Worm (Caenorhabditis elegans) whole organism, young adult: ENCODE data around the gene ZC53.22.

Experiments
- B0035.1 ChIP-seq: sonication (generic microtip); optimal IDR thresholded peaks from 2 replicates; lab custom pipeline; 2016; ENCODE audit warnings: missing genetic modification characterization, mild to moderate bottlenecking, missing compliant biosample characterization, missing genotype, missing genetic modification reagents
- B0261.1 ChIP-seq: sonication (generic microtip); optimal IDR thresholded peaks from 2 replicates; lab custom pipeline; 2016; ENCODE audit warnings: mild to moderate bottlenecking, missing genetic modification characterization, moderate library complexity, missing compliant biosample characterization
- D2030.7 ChIP-seq: fragments of 200-800 bp; sonication (Bioruptor generic); IDR thresholded peaks from 2 replicates; pipeline ENCODE4 v1.3.6; 2022; ENCODE audit warnings: missing genetic modification reagents, missing genetic modification characterization, missing compliant biosample characterization
- F22D6.2 ChIP-seq: sonication (generic microtip); optimal IDR thresholded peaks from 2 replicates; lab custom pipeline; 2016; ENCODE audit warnings: mild to moderate bottlenecking, missing genetic modification characterization, missing compliant biosample characterization
- F37B4.10 ChIP-seq: fragments of 200-800 bp; sonication (Bioruptor generic); IDR thresholded peaks from 2 replicates; pipeline ENCODE4 v1.3.6; 2022; ENCODE audit warnings: missing genetic modification characterization, missing compliant biosample characterization
- F49E8.2 ChIP-seq: sonication (generic microtip); optimal IDR thresholded peaks from 3 replicates; lab custom pipeline; 2017; ENCODE audit warnings: missing genetic modification characterization, mild to moderate bottlenecking, missing compliant biosample characterization, antibody characterized with exemption, moderate library complexity; ENCODE audit not compliant: insufficient read depth
- Y53G8AR.9 ChIP-seq: fragments of 200-800 bp; sonication (Bioruptor generic); conservative IDR thresholded peaks from 2 replicates; pipeline ENCODE4 v1.3.6; 2022; ENCODE audit warnings: missing genetic modification reagents, missing genetic modification characterization, missing compliant biosample characterization
- Y56A3A.18 ChIP-seq: fragments of 200-800 bp; sonication (Bioruptor generic); IDR thresholded peaks from 2 replicates; pipeline ENCODE4 v1.3.6; 2022; ENCODE audit warnings: missing genetic modification reagents, missing genetic modification characterization, missing compliant biosample characterization
- Y95B8A.8 ChIP-seq: fragments of 200-800 bp; sonication (Bioruptor generic); IDR thresholded peaks from 2 replicates; pipeline ENCODE4 v1.3.6; 2022; ENCODE audit warnings: missing genetic modification reagents, missing genetic modification characterization, missing compliant biosample characterization
- aptf-2 ChIP-seq: fragments of 200-800 bp; sonication (Bioruptor generic); conservative IDR thresholded peaks from 2 replicates; pipeline ENCODE4 v1.3.6; 2022; ENCODE audit warnings: missing genetic modification reagents, missing genetic modification characterization, missing compliant biosample characterization
- atf-7 ChIP-seq: sonication (generic microtip); optimal IDR thresholded peaks from 2 replicates; lab custom pipeline; 2017; ENCODE audit warnings: mild to moderate bottlenecking, missing genetic modification characterization, missing compliant biosample characterization
- athp-1 ChIP-seq: sonication (generic microtip); optimal IDR thresholded peaks from 2 replicates; lab custom pipeline; 2017; ENCODE audit warnings: mild to moderate bottlenecking, missing genetic modification characterization, missing compliant biosample characterization
- attf-3 ChIP-seq: fragments of 200-800 bp; sonication (Bioruptor generic); conservative IDR thresholded peaks from 2 replicates; pipeline ENCODE4 v1.3.6; 2022; ENCODE audit warnings: missing genetic modification reagents, missing genetic modification characterization, missing compliant biosample characterization
- attf-6 ChIP-seq: fragments of 200-800 bp; sonication (Bioruptor generic); IDR thresholded peaks from 2 replicates; pipeline ENCODE4 v1.3.6; 2022; ENCODE audit warnings: missing genetic modification reagents, missing genetic modification characterization, missing compliant biosample characterization
- cebp-2 ChIP-seq: fragments of 200-800 bp; sonication (Bioruptor generic); IDR thresholded peaks from 2 replicates; pipeline ENCODE4 v1.3.6; 2022; ENCODE audit warnings: missing genetic modification characterization, missing compliant biosample characterization
- ceh-27 ChIP-seq: fragments of 200-800 bp; sonication (Bioruptor generic); optimal IDR thresholded peaks from 2 replicates; lab custom pipeline; 2018; ENCODE audit warnings: mild to moderate bottlenecking, missing genetic modification characterization, moderate library complexity, missing compliant biosample characterization
- ceh-58 ChIP-seq: fragments of 200-800 bp; sonication (Bioruptor generic); IDR thresholded peaks from 2 replicates; pipeline ENCODE4 v1.3.6; 2022; ENCODE audit warnings: missing genetic modification characterization, missing compliant biosample characterization
- ceh-79 ChIP-seq: sonication (generic microtip); optimal IDR thresholded peaks from 2 replicates; lab custom pipeline; 2017; ENCODE audit warnings: mild to moderate bottlenecking, missing genetic modification characterization, missing compliant biosample characterization
- ceh-91 ChIP-seq: fragments of 200-800 bp; sonication (Bioruptor generic); IDR thresholded peaks from 2 replicates; pipeline ENCODE4 v1.3.6; 2022; ENCODE audit warnings: missing genetic modification reagents, missing genetic modification characterization, missing compliant biosample characterization
- ets-4 ChIP-seq: fragments of 200-800 bp; sonication (Bioruptor generic); optimal IDR thresholded peaks from 2 replicates; lab custom pipeline; 2018; ENCODE audit warnings: mild to moderate bottlenecking, missing genetic modification characterization, missing compliant biosample characterization
- hsf-1 ChIP-seq: fragments of 200-800 bp; sonication (Bioruptor generic); IDR thresholded peaks from 2 replicates; pipeline ENCODE4 v1.3.6; 2022; ENCODE audit warnings: missing genetic modification reagents, missing genetic modification characterization, missing compliant biosample characterization
- lin-35 ChIP-seq, 3 experiments: fragments of 150-350 bp in 2 of 3; sonication (generic microtip) in 1 of 3; optimal IDR thresholded peaks; 2 replicates each; lab custom pipeline; 2014 to 2018; ENCODE audit warnings: missing biosample characterization in 3 of 3, missing genetic modification characterization in 3 of 3, missing genetic modification reagents in 3 of 3
- lsy-27 ChIP-seq: sonication (generic microtip); optimal IDR thresholded peaks from 2 replicates; lab custom pipeline; 2017; ENCODE audit warnings: missing genetic modification characterization, mild to moderate bottlenecking, missing compliant biosample characterization, antibody characterized with exemption, missing genotype, borderline replicate concordance; ENCODE audit not compliant: insufficient read depth
- madf-10 ChIP-seq: sonication (generic microtip); optimal IDR thresholded peaks from 2 replicates; lab custom pipeline; 2016; ENCODE audit warnings: mild to moderate bottlenecking, missing genetic modification characterization, missing compliant biosample characterization
- madf-3 ChIP-seq: fragments of 200-800 bp; sonication (Bioruptor generic); IDR thresholded peaks from 2 replicates; pipeline ENCODE4 v1.3.6; 2022; ENCODE audit warnings: missing genetic modification reagents, missing genetic modification characterization, missing compliant biosample characterization
- mes-4 ChIP-seq: sonication (generic microtip); optimal IDR thresholded peaks from 2 replicates; lab custom pipeline; 2016; ENCODE audit warnings: missing genotype, missing genetic modification characterization, missing compliant biosample characterization
- nfya-1 ChIP-seq: sonication (generic microtip); optimal IDR thresholded peaks from 2 replicates; lab custom pipeline; 2017; ENCODE audit warnings: antibody characterized with exemption, missing compliant biosample characterization, missing genetic modification characterization, borderline replicate concordance; ENCODE audit not compliant: insufficient read depth
- nfyb-1 ChIP-seq: fragments of 200-800 bp; sonication (Bioruptor generic); IDR thresholded peaks from 2 replicates; pipeline ENCODE4 v1.3.6; 2022; ENCODE audit warnings: missing genetic modification reagents, missing genetic modification characterization, missing compliant biosample characterization
- nhr-179 ChIP-seq: sonication (generic microtip); optimal IDR thresholded peaks from 2 replicates; lab custom pipeline; 2016; ENCODE audit warnings: mild to moderate bottlenecking, missing genetic modification characterization, missing compliant biosample characterization
- nhr-80 ChIP-seq: sonication (generic microtip); optimal IDR thresholded peaks from 2 replicates; lab custom pipeline; 2016; ENCODE audit warnings: missing genetic modification characterization, missing compliant biosample characterization
- repo-1 ChIP-seq: sonication (generic microtip); optimal IDR thresholded peaks from 2 replicates; lab custom pipeline; 2017; ENCODE audit warnings: mild to moderate bottlenecking, missing genetic modification characterization, missing compliant biosample characterization
- rpc-1 ChIP-seq, 2 experiments: fragments of 150-350 bp in 1 of 2; sonication (generic microtip) in 1 of 2; optimal IDR thresholded peaks; 2 replicates each; lab custom pipeline; 2014 to 2018; ENCODE audit warnings: missing biosample characterization in 1 of 2, missing genetic modification characterization in 1 of 2, missing genetic modification reagents in 1 of 2, missing genotype in 1 of 2
- snpc-4 ChIP-seq, 5 experiments: fragments of 150-350 bp in 1 of 5; sonication (generic microtip) in 4 of 5; optimal IDR thresholded peaks; 2 replicates each; lab custom pipeline; 2014 to 2018; ENCODE audit warnings: missing genetic modification characterization in 5 of 5, missing biosample characterization in 3 of 5, antibody characterized with exemption in 2 of 5, mild to moderate bottlenecking in 2 of 5, missing compliant biosample characterization in 2 of 5, missing genotype in 2 of 5, moderate library complexity in 2 of 5, missing genetic modification reagents in 1 of 5
- tbp1 ChIP-seq: fragments of 200-800 bp; sonication (Bioruptor generic); optimal IDR thresholded peaks from 2 replicates; lab custom pipeline; 2018; ENCODE audit warnings: mild to moderate bottlenecking, missing genetic modification characterization, missing compliant biosample characterization
- xnd-1 ChIP-seq: sonication (generic microtip); optimal IDR thresholded peaks from 2 replicates; lab custom pipeline; 2016; ENCODE audit warnings: missing genotype, missing genetic modification reagents, missing genetic modification characterization, missing compliant biosample characterization
- ztf-22 ChIP-seq: fragments of 200-800 bp; sonication (Bioruptor generic); optimal IDR thresholded peaks from 2 replicates; lab custom pipeline; 2018; ENCODE audit warnings: mild to moderate bottlenecking, missing genetic modification characterization, moderate library complexity, missing compliant biosample characterization
- ztf-25 ChIP-seq: fragments of 200-800 bp; sonication (Bioruptor generic); IDR thresholded peaks from 2 replicates; pipeline ENCODE4 v1.3.6; 2022; ENCODE audit warnings: missing genetic modification reagents, missing genetic modification characterization, missing compliant biosample characterization
- ztf-26 ChIP-seq: sonication (generic microtip); optimal IDR thresholded peaks from 2 replicates; lab custom pipeline; 2017; ENCODE audit warnings: missing genetic modification characterization, missing compliant biosample characterization
- ztf-3 ChIP-seq: fragments of 200-800 bp; sonication (Bioruptor generic); optimal IDR thresholded peaks from 2 replicates; lab custom pipeline; 2018; ENCODE audit warnings: mild to moderate bottlenecking, missing genetic modification characterization, missing compliant biosample characterization

ZC53.22 gene

ce11 chrX:1939887-1940286 lies 17.7 kb upstream of the ZC53.22 start, which contains the start of gene Y59E1A.4 (continued):
- TF ChIP-seq B0035.1 (tag; lab: Kevin White, UChicago), result no peak
- no peak for TF ChIP-seq atf-7

ce11 chrX:1939248-1939647 lies 17.1 kb upstream of the ZC53.22 start:
- no peak for TF ChIP-seq mes-4 (tag; lab: Kevin White, UChicago)
- TF ChIP-seq snpc-4 (GFP tag; optimal IDR thresholded peaks at IDR 0.05; lab: Kevin White, UChicago), result no peak
- no peak for TF ChIP-seq snpc-4 (tag; optimal IDR thresholded peaks at IDR 0.05; lab: Kevin White, UChicago)
- TF ChIP-seq aptf-2 (GFP tag; lab: Robert Waterston, UW), result no peak
- TF ChIP-seq Y95B8A.8 (GFP tag; lab: Robert Waterston, UW), result no peak
- TF ChIP-seq F49E8.2, result no peak
- TF ChIP-seq rpc-1 (optimal IDR thresholded peaks at IDR 0.05; lab: Kevin White, UChicago), result peak; percentile 61
- TF ChIP-seq rpc-1 (tag; optimal IDR thresholded peaks at IDR 0.05; lab: Kevin White, UChicago), result peak; percentile 82
- TF ChIP-seq ztf-22 (GFP tag; lab: Kevin White, UChicago), result no peak
- no peak for TF ChIP-seq ztf-26 (tag; lab: Kevin White, UChicago)
- TF ChIP-seq ets-4, result no peak
- peak; percentile 68 for TF ChIP-seq B0261.1 (tag; lab: Kevin White, UChicago)
- TF ChIP-seq tbp1 (GFP tag; lab: Kevin White, UChicago), result peak; percentile 86
- TF ChIP-seq cebp-2 (GFP tag; lab: Robert Waterston, UW), result no peak
- TF ChIP-seq nfya-1 (tag; lab: Kevin White, UChicago), result no peak
- TF ChIP-seq Y56A3A.18 (GFP tag; lab: Robert Waterston, UW), result no peak
- 0 out of 2 replicates have a peak, but pooled peaks have one; percentile 61 for TF ChIP-seq madf-3 (GFP tag; lab: Robert Waterston, UW)
- no peak for TF ChIP-seq nhr-80 (tag; lab: Kevin White, UChicago)

ce11 chrX:1935438-1935837 lies 13.2 kb upstream of the ZC53.22 start:
- TF ChIP-seq nfyb-1 (GFP tag; lab: Robert Waterston, UW) (no peak), lin-35 (GFP tag; optimal IDR thresholded peaks at IDR 0.05; lab: Kevin White, UChicago) (no peak), lsy-27 (tag; lab: Kevin White, UChicago) (no peak), ztf-25 (GFP tag; lab: Robert Waterston, UW) (no peak), ceh-58 (no peak), nfya-1 (tag; lab: Kevin White, UChicago) (no peak), attf-6 (no peak), ceh-27 (GFP tag; lab: Kevin White, UChicago) (no peak), ceh-79 (no peak), D2030.7 (no peak), attf-3 (GFP tag; lab: Robert Waterston, UW) (no peak), athp-1 (tag; lab: Kevin White, UChicago) (no peak), ceh-91 (GFP tag; lab: Robert Waterston, UW) (no peak)

- TF ChIP-seq madf-10 (tag; lab: Kevin White, UChicago) (no peak), ztf-26 (tag; lab: Kevin White, UChicago) (no peak), Y53G8AR.9 (GFP tag; lab: Robert Waterston, UW) (no peak), hsf-1 (GFP tag; lab: Robert Waterston, UW) (no peak), nfyb-1 (GFP tag; lab: Robert Waterston, UW) (no peak), ceh-79 (no peak), ceh-58 (no peak), F22D6.2 (tag; lab: Kevin White, UChicago) (no peak), nhr-179 (tag; lab: Kevin White, UChicago) (no peak), F37B4.10 (GFP tag; lab: Robert Waterston, UW) (no peak), ztf-3 (no peak), repo-1 (tag; lab: Kevin White, UChicago) (no peak), atf-7 (no peak), xnd-1 (tag; lab: Kevin White, UChicago) (no peak)
Measured at ce11 chrX:1924138-1924537, 1.9 kb upstream of the ZC53.22 start, which contains the start of gene ZC53.2. TSS of gene ZC53.2 (minus strand) at chrX:1924238.
